Worm (Caenorhabditis elegans) whole organism, mixed stage, embryonic: ENCODE data around the gene C56G3.2.

Source experiments
- blmp-1 ChIP-seq: fragments of 150-350 bp; optimal IDR thresholded peaks from 2 replicates; lab custom pipeline; 2014; ENCODE audit warnings: missing biosample characterization, missing genetic modification characterization
- ceh-39 ChIP-seq: fragments of 150-350 bp; optimal IDR thresholded peaks from 2 replicates; lab custom pipeline; 2014; ENCODE audit warnings: missing biosample characterization, missing genetic modification characterization
- ceh-43 ChIP-seq: fragments of 200-800 bp; sonication (Bioruptor generic); optimal IDR thresholded peaks from 2 replicates; lab custom pipeline; 2018; ENCODE audit warnings: mild to moderate bottlenecking, missing genetic modification characterization, moderate library complexity, missing compliant biosample characterization
- ces-1 ChIP-seq: fragments of 150-350 bp; optimal IDR thresholded peaks from 2 replicates; lab custom pipeline; 2014; ENCODE audit warnings: missing biosample characterization, missing genetic modification reagents, missing genetic modification characterization
- elt-1 ChIP-seq: sonication (generic microtip); optimal IDR thresholded peaks from 2 replicates; lab custom pipeline; 2017; ENCODE audit warnings: missing genetic modification characterization, mild to moderate bottlenecking, missing compliant biosample characterization, antibody characterized with exemption, moderate library complexity, borderline replicate concordance; ENCODE audit not compliant: insufficient read depth
- elt-3 ChIP-seq: fragments of 150-350 bp; optimal IDR thresholded peaks from 2 replicates; lab custom pipeline; 2014; ENCODE audit warnings: missing biosample characterization, missing genetic modification characterization
- flh-1 ChIP-seq: fragments of 200-800 bp; sonication (Bioruptor generic); optimal IDR thresholded peaks from 2 replicates; lab custom pipeline; 2018; ENCODE audit warnings: mild to moderate bottlenecking, missing genetic modification characterization, moderate library complexity, missing compliant biosample characterization
- hlh-1 ChIP-seq: fragments of 150-350 bp; optimal IDR thresholded peaks from 2 replicates; lab custom pipeline; 2014; ENCODE audit warnings: missing biosample characterization, missing genetic modification reagents, missing genetic modification characterization
- lin-32 ChIP-seq: fragments of 200-800 bp; sonication (Bioruptor generic); optimal IDR thresholded peaks from 2 replicates; lab custom pipeline; 2018; ENCODE audit warnings: mild to moderate bottlenecking, missing genetic modification characterization, missing compliant biosample characterization
- nhr-12 ChIP-seq: fragments of 150-350 bp; optimal IDR thresholded peaks from 2 replicates; lab custom pipeline; 2014; ENCODE audit warnings: missing biosample characterization, missing genetic modification characterization
- nhr-2 ChIP-seq: fragments of 150-350 bp; optimal IDR thresholded peaks from 2 replicates; lab custom pipeline; 2014; ENCODE audit warnings: missing biosample characterization, missing genetic modification characterization
- nhr-237 ChIP-seq: fragments of 150-350 bp; optimal IDR thresholded peaks from 2 replicates; lab custom pipeline; 2014; ENCODE audit warnings: missing biosample characterization, missing genetic modification characterization
- nhr-28 ChIP-seq: fragments of 150-350 bp; optimal IDR thresholded peaks from 2 replicates; lab custom pipeline; 2014; ENCODE audit warnings: missing biosample characterization, missing genetic modification characterization
- pha-4 ChIP-seq: fragments of 150-350 bp; optimal IDR thresholded peaks from 2 replicates; lab custom pipeline; 2018; ENCODE audit warnings: missing biosample characterization, missing genetic modification reagents, missing genetic modification characterization
- sem-2 ChIP-seq: fragments of 200-800 bp; sonication (Bioruptor generic); optimal IDR thresholded peaks from 2 replicates; lab custom pipeline; 2018; ENCODE audit warnings: mild to moderate bottlenecking, missing genetic modification characterization, missing compliant biosample characterization
- snpc-4 ChIP-seq: fragments of 150-350 bp; optimal IDR thresholded peaks from 2 replicates; lab custom pipeline; 2014; ENCODE audit warnings: missing biosample characterization, missing genetic modification characterization
- sptf-1 ChIP-seq: sonication (generic microtip); optimal IDR thresholded peaks from 2 replicates; lab custom pipeline; 2017; ENCODE audit warnings: mild to moderate bottlenecking, missing genetic modification characterization, moderate library complexity, missing compliant biosample characterization
- tbx-8 ChIP-seq: fragments of 200-800 bp; sonication (Bioruptor generic); optimal IDR thresholded peaks from 2 replicates; lab custom pipeline; 2018; ENCODE audit warnings: mild to moderate bottlenecking, missing genetic modification characterization, moderate library complexity, missing compliant biosample characterization
- unc-120 ChIP-seq: sonication (generic microtip); optimal IDR thresholded peaks from 2 replicates; lab custom pipeline; 2017; ENCODE audit warnings: missing genetic modification characterization, missing compliant biosample characterization; ENCODE audit not compliant: poor library complexity, severe bottlenecking
- unc-39 ChIP-seq: fragments of 150-350 bp; optimal IDR thresholded peaks from 2 replicates; lab custom pipeline; 2014; ENCODE audit warnings: missing biosample characterization, missing genetic modification characterization
- unc-62 ChIP-seq: fragments of 150-350 bp; optimal IDR thresholded peaks from 2 replicates; lab custom pipeline; 2014; ENCODE audit warnings: missing biosample characterization, missing genetic modification reagents, missing genetic modification characterization
- zip-8 ChIP-seq: fragments of 150-350 bp; optimal IDR thresholded peaks from 2 replicates; lab custom pipeline; 2014; ENCODE audit warnings: missing biosample characterization, missing genetic modification characterization
- ztf-11 ChIP-seq: fragments of 150-350 bp; optimal IDR thresholded peaks from 2 replicates; lab custom pipeline; 2014; ENCODE audit warnings: missing biosample characterization, missing genetic modification characterization

C56G3.2 gene

ce11 chrX:7400788-7401187 lies 35.4 kb downstream of the C56G3.2 start, which contains the start of gene C10A4.4:
Gene C10A4.4, plus strand, starts transcription at chrX:7401088.
- TF ChIP-seq zip-8 (no peak), snpc-4 (tag; lab: Kevin White, UChicago) (no peak), nhr-12 (tag; lab: Kevin White, UChicago) (no peak), elt-3 (tag; lab: Kevin White, UChicago) (no peak), sem-2 (no peak), elt-1 (tag; lab: Kevin White, UChicago) (no peak), unc-39 (tag; lab: Kevin White, UChicago) (no peak), flh-1 (no peak), lin-32 (no peak), tbx-8 (no peak)

- no peak for TF ChIP-seq nhr-2 (tag; lab: Kevin White, UChicago)
- TF ChIP-seq, all 35 proteins: peak for 0
Measured at ce11 chrX:7404551-7404950, 39.2 kb downstream of the C56G3.2 start.

ce11 chrX:7405393-7405792 lies 40.0 kb downstream of the C56G3.2 start, which contains the start of gene C10A4.3:
Gene C10A4.3, plus strand, starts transcription at chrX:7405693.
- TF ChIP-seq ces-1 (GFP tag; lab: Kevin White, UChicago), result peak; percentile 8
- no peak for TF ChIP-seq sem-2

- no peak for TF ChIP-seq nhr-2 (tag; lab: Kevin White, UChicago)
- TF ChIP-seq unc-120, result no peak
- TF ChIP-seq, all 35 proteins: peak for 0
Measured at ce11 chrX:7407749-7408148, 42.4 kb downstream of the C56G3.2 start.

- no peak for TF ChIP-seq unc-62 (GFP tag; lab: Kevin White, UChicago)
- no peak for TF ChIP-seq flh-1
- TF ChIP-seq ceh-39, result no peak
- no peak for TF ChIP-seq sptf-1 (tag; lab: Kevin White, UChicago)
- no peak for TF ChIP-seq nhr-28 (tag; lab: Kevin White, UChicago)
- TF ChIP-seq unc-39 (tag; lab: Kevin White, UChicago), result no peak
- no peak for TF ChIP-seq sem-2
Measured at ce11 chrX:7409030-7409429, 43.7 kb downstream of the C56G3.2 start.

- TF ChIP-seq pha-4 (no peak), blmp-1 (tag; lab: Kevin White, UChicago) (no peak), tbx-8 (no peak), hlh-1 (tag; lab: Kevin White, UChicago) (no peak), unc-62 (GFP tag; lab: Kevin White, UChicago) (no peak), ceh-43 (GFP tag; lab: Kevin White, UChicago) (no peak), snpc-4 (tag; lab: Kevin White, UChicago) (no peak), nhr-28 (tag; lab: Kevin White, UChicago) (no peak), ztf-11 (tag; lab: Kevin White, UChicago) (no peak), nhr-237 (no peak)
Measured at ce11 chrX:7409935-7410334, 44.6 kb downstream of the C56G3.2 start, which contains the start of gene C10A4.2. Gene C10A4.2, plus strand, starts transcription at chrX:7410235.

ce11 chrX:7415420-7415819 lies 50.1 kb downstream of the C56G3.2 start, which contains the start of gene C10A4.7:
Gene C10A4.7, minus strand, starts transcription at chrX:7415520.
- no peak for TF ChIP-seq ceh-43 (GFP tag; lab: Kevin White, UChicago)
- TF ChIP-seq elt-3 (tag; lab: Kevin White, UChicago), result no peak
- TF ChIP-seq hlh-1 (tag; lab: Kevin White, UChicago), result no peak
